Worm (Caenorhabditis elegans): ENCODE data around the gene ugt-2.

The ugt-2 gene

DNA sequence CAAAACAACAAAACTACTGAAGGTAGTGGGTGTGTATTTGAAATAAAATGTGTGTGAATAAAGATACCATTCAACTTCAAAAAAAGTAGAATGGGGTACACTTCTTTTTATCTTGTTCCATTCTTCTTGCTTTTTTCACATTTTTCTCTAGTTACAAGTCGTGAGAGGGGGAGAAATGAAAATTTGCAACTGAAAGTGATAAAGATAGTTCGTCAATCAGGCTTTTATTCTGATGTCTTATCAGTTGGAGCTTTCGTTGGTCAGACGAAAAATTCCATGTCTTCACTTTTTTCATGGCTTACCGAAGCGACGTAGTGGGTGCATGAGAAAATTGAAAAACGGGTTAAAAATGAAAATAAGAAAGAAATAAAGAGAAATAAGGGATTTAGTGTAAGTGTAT lies 35.1 kb downstream of the ugt-2 start, which contains the start of gene Y32F6A.4:
Gene Y32F6A.4 (minus strand): TSS at position 347 of the 400 bp plus-strand sequence.
- TF ChIP-seq elt-2 (tag; optimal IDR thresholded peaks at IDR 0.05) (peak; percentile 76), nhr-77 (tag; optimal IDR thresholded peaks at IDR 0.05) (no peak), pqm-1 (tag; optimal IDR thresholded peaks at IDR 0.05) (peak; percentile 23)

DNA sequence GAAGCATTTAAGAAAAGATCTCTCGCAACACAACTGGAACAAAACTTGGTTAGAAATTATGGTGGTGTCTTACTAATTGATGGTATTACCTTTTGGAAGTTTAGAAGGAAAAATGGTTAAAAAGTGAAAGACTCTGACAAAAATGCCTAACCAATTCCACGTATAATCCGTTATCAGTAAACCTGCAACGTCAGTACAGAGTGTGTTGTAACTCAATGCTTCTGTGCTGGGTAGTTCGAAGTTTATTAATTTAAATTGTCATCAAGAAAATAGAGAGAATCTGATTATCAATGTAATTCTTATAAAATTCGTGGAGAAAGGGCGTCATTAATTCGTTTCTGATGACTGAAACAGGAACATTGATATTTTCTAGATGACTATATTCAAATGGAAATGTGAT lies 36.6 kb downstream of the ugt-2 start:
- peak; percentile 50 for TF ChIP-seq pqm-1 (tag; optimal IDR thresholded peaks at IDR 0.05)
- peak; percentile 57 for TF ChIP-seq elt-2 (tag; optimal IDR thresholded peaks at IDR 0.05)
- TF ChIP-seq nhr-77 (tag; optimal IDR thresholded peaks at IDR 0.05) = no peak

DNA sequence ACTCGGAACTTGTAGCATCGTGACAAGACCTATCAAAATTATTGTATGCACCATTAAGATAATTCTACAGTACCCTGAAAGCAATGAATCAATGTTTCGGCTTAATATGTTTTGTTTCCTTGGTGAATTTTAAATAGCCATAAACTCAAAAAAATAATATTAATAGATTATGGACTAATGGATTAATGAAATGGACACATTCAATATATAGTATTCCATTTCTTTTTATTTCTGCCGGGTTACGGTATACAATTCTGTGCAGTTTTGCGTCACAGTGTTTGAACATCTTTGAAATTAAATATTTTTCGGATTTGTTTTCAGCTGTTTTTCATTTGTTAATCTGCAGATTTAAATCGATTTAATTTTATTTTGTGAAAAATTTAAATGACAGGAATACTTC lies 38.0 kb downstream of the ugt-2 start, which contains the start of gene set-22:
Gene set-22 (plus strand): TSS at position 301 of the 400 bp plus-strand sequence.
- TF ChIP-seq ztf-11 (tag; optimal IDR thresholded peaks at IDR 0.05) = no peak
- no peak for TF ChIP-seq nhr-237 (tag; optimal IDR thresholded peaks at IDR 0.05)
- TF ChIP-seq snpc-4 (tag; optimal IDR thresholded peaks at IDR 0.05) = no peak
- TF ChIP-seq ceh-28 (tag; optimal IDR thresholded peaks at IDR 0.05) = no peak
- TF ChIP-seq ceh-82 (tag; optimal IDR thresholded peaks at IDR 0.05) = no peak
- no peak for TF ChIP-seq R02D3.7 (tag; optimal IDR thresholded peaks at IDR 0.05)
- TF ChIP-seq nhr-43 (tag; optimal IDR thresholded peaks at IDR 0.05; ENCODE audit: poor library complexity, severe bottlenecking) = no peak
- TF ChIP-seq egl-27 (tag; optimal IDR thresholded peaks at IDR 0.05) = no peak
- TF ChIP-seq elt-2 (tag; optimal IDR thresholded peaks at IDR 0.05) = no peak
- TF ChIP-seq elt-3 (tag; optimal IDR thresholded peaks at IDR 0.05) = no peak
- no peak for TF ChIP-seq daf-12 (tag; optimal IDR thresholded peaks at IDR 0.05)
- no peak for TF ChIP-seq nhr-76 (tag; optimal IDR thresholded peaks at IDR 0.05)

DNA sequence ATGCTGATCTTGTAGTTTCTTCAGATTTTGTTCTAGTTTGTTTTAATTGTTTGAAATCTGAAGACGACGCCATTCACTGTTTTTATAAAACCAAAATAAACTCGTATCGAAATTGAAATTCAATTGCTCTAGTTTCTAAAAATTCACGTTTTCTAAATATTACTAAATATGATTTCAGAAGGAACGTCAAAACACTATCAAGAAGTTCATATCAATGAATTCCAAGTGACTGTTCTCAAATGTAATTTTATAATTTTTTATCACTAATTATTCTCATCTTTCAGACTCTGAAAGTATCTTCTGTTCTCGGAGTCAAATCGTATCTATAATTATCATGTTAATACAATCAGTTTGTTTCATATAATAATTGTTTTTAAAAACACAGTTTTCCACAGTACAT lies 42.1 kb downstream of the ugt-2 start, which contains the start of gene snf-10:
Gene snf-10 (minus strand): TSS at position 101 of the 400 bp plus-strand sequence.
- no peak for TF ChIP-seq mdl-1 (tag; optimal IDR thresholded peaks at IDR 0.05)
- TF ChIP-seq nfya-1 (tag; optimal IDR thresholded peaks at IDR 0.05; ENCODE audit: insufficient read depth) = no peak
- no peak for TF ChIP-seq nhr-25 (tag; optimal IDR thresholded peaks at IDR 0.05)
- no peak for TF ChIP-seq ztf-4 (tag; optimal IDR thresholded peaks at IDR 0.05)
- TF ChIP-seq fkh-2 (tag; optimal IDR thresholded peaks at IDR 0.05) = no peak
- TF ChIP-seq lsy-12 (tag; optimal IDR thresholded peaks at IDR 0.05) = no peak
- no peak for TF ChIP-seq ama-1 (optimal IDR thresholded peaks at IDR 0.05)
- no peak for TF ChIP-seq hmg-11 (tag; optimal IDR thresholded peaks at IDR 0.05)
- TF ChIP-seq lin-39 (tag; optimal IDR thresholded peaks at IDR 0.05) = no peak
- no peak for TF ChIP-seq daf-12 (tag; optimal IDR thresholded peaks at IDR 0.05)
- TF ChIP-seq pqm-1 (tag; optimal IDR thresholded peaks at IDR 0.05) = no peak
- no peak for TF ChIP-seq elt-2 (tag; optimal IDR thresholded peaks at IDR 0.05)
- TF ChIP-seq skn-1 (tag; optimal IDR thresholded peaks at IDR 0.05) = no peak
- TF ChIP-seq ztf-11 (tag; optimal IDR thresholded peaks at IDR 0.05) = no peak
- no peak for TF ChIP-seq sea-2 (GFP tag; optimal IDR thresholded peaks at IDR 0.05)
- no peak for TF ChIP-seq nhr-77 (tag; optimal IDR thresholded peaks at IDR 0.05)
- no peak for TF ChIP-seq pha-4 (tag; optimal IDR thresholded peaks at IDR 0.05)
- TF ChIP-seq tbx-2 (tag; optimal IDR thresholded peaks at IDR 0.05) = no peak
- no peak for TF ChIP-seq nhr-76 (tag; optimal IDR thresholded peaks at IDR 0.05)
- TF ChIP-seq elt-1 (tag; optimal IDR thresholded peaks at IDR 0.05) = no peak

DNA sequence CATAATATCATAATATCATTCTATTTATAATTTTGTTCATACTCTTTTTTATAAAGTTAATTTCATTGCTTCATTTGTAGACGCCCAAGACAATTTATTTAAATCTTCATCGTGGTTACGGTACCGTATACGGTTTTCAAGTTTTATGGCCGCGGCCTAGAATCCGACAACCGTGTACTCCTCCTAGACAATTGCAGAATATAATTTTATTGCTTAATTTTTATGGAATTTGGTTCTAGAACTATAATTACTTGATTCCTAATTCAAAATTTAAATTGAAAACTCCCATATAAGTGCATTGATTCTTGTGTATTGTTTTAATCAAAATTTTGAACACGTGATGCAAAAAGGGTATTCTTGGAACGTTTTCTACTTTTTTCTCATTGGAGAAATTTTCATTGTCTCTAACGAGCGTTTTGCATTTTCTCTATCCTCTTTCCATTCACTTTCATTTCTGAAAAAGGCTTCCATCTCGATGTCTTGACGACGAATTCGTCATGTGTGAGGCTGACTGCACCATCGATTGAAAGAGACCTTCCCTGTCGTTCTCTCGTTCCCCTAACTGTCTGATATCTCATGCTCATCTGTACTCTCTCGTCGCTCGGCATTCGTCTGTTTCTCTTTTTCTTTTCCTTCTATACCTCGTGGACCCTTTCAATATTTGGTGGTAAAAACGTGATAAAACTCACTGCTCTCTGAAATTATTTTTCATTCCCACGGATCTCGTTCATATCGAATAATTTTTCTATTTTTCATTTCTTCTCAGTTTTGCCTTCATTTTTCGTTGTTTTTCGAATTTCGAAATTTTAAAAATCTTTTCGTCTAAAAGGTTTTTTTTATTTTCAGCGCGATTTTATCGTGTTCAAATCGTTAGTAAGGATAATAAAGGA lies 42.8 kb downstream of the ugt-2 start, which contains the start of gene pap-1:
Gene pap-1 (plus strand): TSS at position 840 of the 890 bp plus-strand sequence.
- no peak for TF ChIP-seq aly-2 (tag; optimal IDR thresholded peaks at IDR 0.05)
- no peak for TF ChIP-seq elt-3 (tag; optimal IDR thresholded peaks at IDR 0.05)
- TF ChIP-seq lsy-12 (tag; optimal IDR thresholded peaks at IDR 0.05) = no peak
- no peak for TF ChIP-seq ama-1 (optimal IDR thresholded peaks at IDR 0.05)
- peak; percentile 49 for TF ChIP-seq nfya-1 (tag; optimal IDR thresholded peaks at IDR 0.05; ENCODE audit: insufficient read depth)
- TF ChIP-seq eor-1 (tag; optimal IDR thresholded peaks at IDR 0.05) = no peak
- peak; percentile 21 for TF ChIP-seq elt-2 (tag; optimal IDR thresholded peaks at IDR 0.05)
- TF ChIP-seq nhr-237 (tag; optimal IDR thresholded peaks at IDR 0.05) = no peak
- TF ChIP-seq unc-39 (tag; optimal IDR thresholded peaks at IDR 0.05) = no peak
- no peak for TF ChIP-seq elt-1 (tag; optimal IDR thresholded peaks at IDR 0.05)
- TF ChIP-seq tbx-2 (tag; optimal IDR thresholded peaks at IDR 0.05) = no peak
- peak; percentile 76 for TF ChIP-seq ceh-28 (tag; optimal IDR thresholded peaks at IDR 0.05)
- peak; percentile 1 for TF ChIP-seq lin-15B (tag; optimal IDR thresholded peaks at IDR 0.05)
- TF ChIP-seq ceh-9 (tag; optimal IDR thresholded peaks at IDR 0.05) = no peak
- TF ChIP-seq snpc-4 (tag; optimal IDR thresholded peaks at IDR 0.05) = no peak
- TF ChIP-seq ceh-16 (tag; optimal IDR thresholded peaks at IDR 0.05) = no peak
- no peak for TF ChIP-seq fos-1 (tag; optimal IDR thresholded peaks at IDR 0.05)
- no peak for TF ChIP-seq ztf-11 (tag; optimal IDR thresholded peaks at IDR 0.05)
- no peak for TF ChIP-seq fkh-2 (tag; optimal IDR thresholded peaks at IDR 0.05)
- peak; percentile 60 for TF ChIP-seq hmg-11 (tag; optimal IDR thresholded peaks at IDR 0.05)
- TF ChIP-seq zag-1 (tag; optimal IDR thresholded peaks at IDR 0.05) = no peak
- peak; percentile 3 for TF ChIP-seq pha-4 (tag; optimal IDR thresholded peaks at IDR 0.05)
- TF ChIP-seq nhr-43 (tag; optimal IDR thresholded peaks at IDR 0.05; ENCODE audit: poor library complexity, severe bottlenecking) = peak; percentile 15
- TF ChIP-seq nhr-67 (tag; optimal IDR thresholded peaks at IDR 0.05) = no peak
- TF ChIP-seq egl-27 (tag; optimal IDR thresholded peaks at IDR 0.05) = no peak
- no peak for TF ChIP-seq fkh-10 (GFP tag; optimal IDR thresholded peaks at IDR 0.05)
- TF ChIP-seq nhr-28 (tag; optimal IDR thresholded peaks at IDR 0.05) = no peak
